Fruit fly (Drosophila melanogaster) whole organism, embryonic: ENCODE measurements around the gene CG31551.
A peak's percentile ranks its signal among the peaks of the same experiment; 100 is the strongest.

Experiments used
- Atf3 ChIP-seq: fragments of 200-800 bp; sonication (Bioruptor generic); optimal IDR thresholded peaks from 3 replicates; lab custom pipeline; 2016; ENCODE audit warnings: missing biosample characterization, missing genetic modification characterization
- Awh ChIP-seq: fragments of 200-800 bp; sonication (Bioruptor generic); IDR thresholded peaks from 2 replicates; pipeline ENCODE4, ENCODE4 v1.3.6; 2022; ENCODE audit warnings: missing biosample characterization, missing genetic modification characterization
- BEAF-32 ChIP-seq: fragments of 200-800 bp; sonication (Bioruptor generic); optimal IDR thresholded peaks from 3 replicates; lab custom pipeline; 2017; ENCODE audit warnings: missing biosample characterization, missing genetic modification characterization, mild to moderate bottlenecking, moderate library complexity, missing genetic modification reagents
- CG10274 ChIP-seq: fragments of 200-800 bp; sonication (Bioruptor generic); optimal IDR thresholded peaks from 3 replicates; lab custom pipeline; 2017; ENCODE audit warnings: missing biosample characterization, mild to moderate bottlenecking, missing genetic modification characterization
- CG14014 ChIP-seq: fragments of 200-800 bp; sonication (Bioruptor generic); IDR thresholded peaks from 2 replicates; pipeline ENCODE4 v1.3.6; 2022; ENCODE audit warnings: missing biosample characterization, missing genetic modification characterization
- CG14667 ChIP-seq: fragments of 200-800 bp; sonication (Bioruptor generic); IDR thresholded peaks from 2 replicates; pipeline ENCODE4 v1.3.6; 2022; ENCODE audit warnings: missing biosample characterization, missing genetic modification characterization
- CG17361 ChIP-seq: fragments of 200-800 bp; sonication (Bioruptor generic); IDR thresholded peaks from 3 replicates; pipeline ENCODE4 v1.3.6; 2022; ENCODE audit warnings: missing biosample characterization, missing genetic modification characterization
- CG17912 ChIP-seq: fragments of 200-800 bp; sonication (Bioruptor generic); optimal IDR thresholded peaks from 2 replicates; lab custom pipeline; 2018; ENCODE audit warnings: missing biosample characterization, mild to moderate bottlenecking, missing genetic modification characterization
- CG18011 ChIP-seq: fragments of 200-800 bp; sonication (Bioruptor generic); optimal IDR thresholded peaks from 2 replicates; lab custom pipeline; 2017; ENCODE audit warnings: missing biosample characterization, missing genetic modification characterization, mild to moderate bottlenecking, moderate library complexity, missing genotype
- CG1832 ChIP-seq: fragments of 200-800 bp; sonication (Bioruptor generic); optimal IDR thresholded peaks from 2 replicates; lab custom pipeline; 2017; ENCODE audit warnings: missing biosample characterization, mild to moderate bottlenecking, missing genetic modification characterization, inconsistent platforms
- CG31441 ChIP-seq: fragments of 200-800 bp; sonication (Bioruptor generic); IDR thresholded peaks from 2 replicates; pipeline ENCODE4 v1.3.6; 2022; ENCODE audit warnings: missing biosample characterization, missing genetic modification characterization
- CG32532 ChIP-seq: fragments of 200-800 bp; sonication (Bioruptor generic); IDR thresholded peaks from 2 replicates; pipeline ENCODE4 v1.3.6; 2022; ENCODE audit warnings: missing biosample characterization, missing genetic modification characterization
- CG4707 ChIP-seq: fragments of 200-800 bp; sonication (Bioruptor generic); optimal IDR thresholded peaks from 2 replicates; lab custom pipeline; 2018; ENCODE audit warnings: missing biosample characterization, mild to moderate bottlenecking, missing genetic modification characterization, moderate library complexity
- CG5180 ChIP-seq: fragments of 200-800 bp; sonication (Bioruptor generic); optimal IDR thresholded peaks from 3 replicates; lab custom pipeline; 2017; ENCODE audit warnings: missing biosample characterization, missing genetic modification characterization, mild to moderate bottlenecking, moderate library complexity, missing genetic modification reagents
- CG7839 ChIP-seq: fragments of 200-800 bp; sonication (Bioruptor generic); optimal IDR thresholded peaks from 3 replicates; lab custom pipeline; 2018; ENCODE audit warnings: missing biosample characterization, mild to moderate bottlenecking, missing genetic modification characterization, moderate library complexity
- CG7928 ChIP-seq: fragments of 200-800 bp; sonication (Bioruptor generic); optimal IDR thresholded peaks from 2 replicates; lab custom pipeline; 2017; ENCODE audit warnings: missing biosample characterization, mild to moderate bottlenecking, missing genetic modification characterization
- CG7963 ChIP-seq: fragments of 200-800 bp; sonication (Bioruptor generic); IDR thresholded peaks from 3 replicates; pipeline ENCODE4 v1.3.6; 2022; ENCODE audit warnings: missing biosample characterization, missing genetic modification characterization; ENCODE audit not compliant: partially characterized antibody
- CG9727 ChIP-seq: fragments of 200-800 bp; sonication (Bioruptor generic); optimal IDR thresholded peaks from 3 replicates; lab custom pipeline; 2017; ENCODE audit warnings: missing biosample characterization, mild to moderate bottlenecking, missing genetic modification characterization
- Dbx ChIP-seq: fragments of 200-800 bp; sonication (Bioruptor generic); IDR thresholded peaks from 3 replicates; pipeline ENCODE4 v1.3.6; 2022; ENCODE audit warnings: missing biosample characterization, missing genetic modification characterization
- E2f1 ChIP-seq: fragments of 200-800 bp; sonication (Bioruptor generic); IDR thresholded peaks from 2 replicates; pipeline ENCODE4 v1.3.6; 2022; ENCODE audit warnings: missing biosample characterization, missing genetic modification characterization
- ERR ChIP-seq: fragments of 200-800 bp; sonication (Bioruptor generic); optimal IDR thresholded peaks from 2 replicates; lab custom pipeline; 2016; ENCODE audit warnings: missing biosample characterization, missing genetic modification characterization
- Fer1 ChIP-seq: fragments of 200-800 bp; sonication (Bioruptor generic); optimal IDR thresholded peaks from 2 replicates; lab custom pipeline; 2017; ENCODE audit warnings: missing biosample characterization, mild to moderate bottlenecking, missing genetic modification characterization
- Myb ChIP-seq: fragments of 200-800 bp; sonication (Bioruptor generic); optimal IDR thresholded peaks from 2 replicates; lab custom pipeline; 2016; ENCODE audit warnings: missing biosample characterization, missing genetic modification characterization
- Oaz ChIP-seq: fragments of 200-800 bp; sonication (Bioruptor generic); IDR thresholded peaks from 2 replicates; pipeline ENCODE4 v1.3.6; 2022; ENCODE audit warnings: missing biosample characterization, missing genetic modification characterization
- Optix ChIP-seq: fragments of 200-800 bp; sonication (Bioruptor generic); IDR thresholded peaks from 3 replicates; pipeline ENCODE4 v1.3.6; 2022; ENCODE audit warnings: missing biosample characterization, missing genetic modification characterization
- Pdp1 ChIP-seq, 2 experiments: fragments of 200-800 bp; sonication (Bioruptor generic); optimal IDR thresholded peaks; 3 replicates each; lab custom pipeline; 2016; ENCODE audit warnings: missing biosample characterization in 2 of 2, missing genetic modification characterization in 2 of 2, mild to moderate bottlenecking in 1 of 2, moderate library complexity in 1 of 2
- Rx ChIP-seq: fragments of 200-800 bp; sonication (Bioruptor generic); IDR thresholded peaks from 2 replicates; pipeline ENCODE4 v1.3.6; 2022; ENCODE audit warnings: missing biosample characterization, missing genetic modification characterization
- Sin3A ChIP-seq: fragments of >200 bp; optimal IDR thresholded peaks from 2 replicates; lab custom pipeline; 2018
- Taf1 ChIP-seq: fragments of 200-800 bp; sonication (Bioruptor generic); IDR thresholded peaks from 2 replicates; pipeline ENCODE4 v1.3.6; 2022; ENCODE audit warnings: missing biosample characterization, missing genetic modification characterization
- ap ChIP-seq: fragments of 200-800 bp; sonication (Bioruptor generic); IDR thresholded peaks from 2 replicates; pipeline ENCODE4 v1.3.6; 2022; ENCODE audit warnings: missing biosample characterization, missing genetic modification characterization
- caup ChIP-seq: fragments of 200-800 bp; sonication (Bioruptor generic); optimal IDR thresholded peaks from 3 replicates; lab custom pipeline; 2017; ENCODE audit warnings: missing biosample characterization, mild to moderate bottlenecking, missing genetic modification characterization, moderate library complexity; ENCODE audit not compliant: severe bottlenecking
- corto ChIP-seq: fragments of 200-800 bp; sonication (Bioruptor generic); optimal IDR thresholded peaks from 2 replicates; lab custom pipeline; 2016; ENCODE audit warnings: missing biosample characterization, mild to moderate bottlenecking, missing genetic modification characterization, moderate library complexity
- crc ChIP-seq: fragments of 200-800 bp; sonication (Bioruptor generic); optimal IDR thresholded peaks from 2 replicates; lab custom pipeline; 2016; ENCODE audit warnings: missing biosample characterization, missing genetic modification characterization
- dan ChIP-seq: fragments of 200-800 bp; sonication (Bioruptor generic); IDR thresholded peaks from 2 replicates; pipeline ENCODE4 v1.3.6; 2022; ENCODE audit warnings: missing biosample characterization, missing genetic modification characterization
- en ChIP-seq: fragments of 200-800 bp; sonication (Bioruptor generic); optimal IDR thresholded peaks from 2 replicates; lab custom pipeline; 2016; ENCODE audit warnings: missing biosample characterization, missing genetic modification characterization
- ftz-f1 ChIP-seq: fragments of 200-800 bp; sonication (Bioruptor generic); optimal IDR thresholded peaks from 2 replicates; lab custom pipeline; 2016; ENCODE audit warnings: missing biosample characterization, missing genetic modification characterization
- hb ChIP-seq: fragments of 200-800 bp; sonication (Bioruptor generic); IDR thresholded peaks from 3 replicates; pipeline ENCODE4 v1.3.6; 2022; ENCODE audit warnings: missing biosample characterization, missing genetic modification characterization; ENCODE audit not compliant: partially characterized antibody
- her ChIP-seq: fragments of 200-800 bp; sonication (Bioruptor generic); optimal IDR thresholded peaks from 2 replicates; lab custom pipeline; 2016; ENCODE audit warnings: missing biosample characterization, missing genetic modification characterization
- lola ChIP-seq, 3 experiments: fragments of >200 bp in 2 of 3; fragments of 200-800 bp in 1 of 3; sonication (Bioruptor generic) in 1 of 3; optimal IDR thresholded peaks; 2 replicates each; lab custom pipeline; 2017 to 2019; ENCODE audit warnings: missing biosample characterization in 3 of 3, missing genetic modification characterization in 3 of 3, mild to moderate bottlenecking in 1 of 3, moderate library complexity in 1 of 3
- peb ChIP-seq: fragments of 200-800 bp; sonication (Bioruptor generic); IDR thresholded peaks from 2 replicates; pipeline ENCODE4 v1.3.6; 2022; ENCODE audit warnings: missing biosample characterization, missing genetic modification characterization
- pho ChIP-seq: fragments of 200-800 bp; sonication (Bioruptor generic); optimal IDR thresholded peaks from 2 replicates; lab custom pipeline; 2016; ENCODE audit warnings: missing biosample characterization, missing genetic modification characterization
- rib ChIP-seq: fragments of 200-800 bp; sonication (Bioruptor generic); IDR thresholded peaks from 2 replicates; pipeline ENCODE4 v1.3.6; 2022; ENCODE audit warnings: missing biosample characterization, missing genetic modification characterization
- run ChIP-seq: fragments of 200-800 bp; sonication (Bioruptor generic); optimal IDR thresholded peaks from 3 replicates; lab custom pipeline; 2018; ENCODE audit warnings: missing biosample characterization, mild to moderate bottlenecking, missing genetic modification characterization
- shn ChIP-seq: fragments of 200-800 bp; sonication (Bioruptor generic); optimal IDR thresholded peaks from 3 replicates; lab custom pipeline; 2016; ENCODE audit warnings: missing biosample characterization, missing genetic modification characterization
- sr ChIP-seq: fragments of 200-800 bp; sonication (Bioruptor generic); IDR thresholded peaks from 3 replicates; pipeline ENCODE4 v1.3.6; 2022; ENCODE audit warnings: missing biosample characterization, missing genetic modification characterization
- vvl ChIP-seq: fragments of 200-800 bp; sonication (Bioruptor generic); IDR thresholded peaks from 2 replicates; pipeline ENCODE4 v1.3.6; 2022; ENCODE audit warnings: missing biosample characterization, missing genetic modification characterization
- zf30C ChIP-seq: fragments of 200-800 bp; sonication (Bioruptor generic); optimal IDR thresholded peaks from 3 replicates; lab custom pipeline; 2018; ENCODE audit warnings: missing biosample characterization, mild to moderate bottlenecking, missing genetic modification characterization

Gene CG31551

dm6 chr3R:5647705-5648568 is 20.3 kb downstream of the CG31551 start (continued):
- no peak for TF ChIP-seq dan
- TF ChIP-seq CG7928 (GFP tag; lab: Kevin White, UChicago), result no peak
- TF ChIP-seq ftz-f1, result no peak
- no peak for TF ChIP-seq Myb
- TF ChIP-seq zf30C (GFP tag; lab: Kevin White, UChicago), result no peak
- no peak for TF ChIP-seq peb (GFP tag; lab: Robert Waterston, UW)
- no peak for TF ChIP-seq pho (GFP tag; lab: Kevin White, UChicago)
- TF ChIP-seq hb (GFP tag; lab: Robert Waterston, UW), result no peak
- no peak for TF ChIP-seq CG7839 (tag; lab: Kevin White, UChicago)
- TF ChIP-seq CG5180 (GFP tag; lab: Kevin White, UChicago), result peak; percentile 82
- peak; percentile 52; the same call in 1 of the 2 replicates for TF ChIP-seq vvl (GFP tag; lab: Robert Waterston, UW)
- TF ChIP-seq Fer1 (GFP tag; lab: Kevin White, UChicago), result no peak
- peak in 1 of 2 experiments; percentile 45 for TF ChIP-seq Pdp1 (GFP tag; optimal IDR thresholded peaks at IDR 0.05; lab: Kevin White, UChicago)
- peak; percentile 85 for TF ChIP-seq sr (GFP tag; lab: Robert Waterston, UW)
- peak; percentile 49 for TF ChIP-seq CG1832
- TF ChIP-seq Dbx, result no peak
- no peak for TF ChIP-seq CG14014
- no peak for TF ChIP-seq Oaz
- TF ChIP-seq shn (GFP tag; lab: Kevin White, UChicago), result no peak
- TF ChIP-seq CG17912, result no peak
- TF ChIP-seq Taf1 (GFP tag; lab: Robert Waterston, UW), result no peak

DNA sequence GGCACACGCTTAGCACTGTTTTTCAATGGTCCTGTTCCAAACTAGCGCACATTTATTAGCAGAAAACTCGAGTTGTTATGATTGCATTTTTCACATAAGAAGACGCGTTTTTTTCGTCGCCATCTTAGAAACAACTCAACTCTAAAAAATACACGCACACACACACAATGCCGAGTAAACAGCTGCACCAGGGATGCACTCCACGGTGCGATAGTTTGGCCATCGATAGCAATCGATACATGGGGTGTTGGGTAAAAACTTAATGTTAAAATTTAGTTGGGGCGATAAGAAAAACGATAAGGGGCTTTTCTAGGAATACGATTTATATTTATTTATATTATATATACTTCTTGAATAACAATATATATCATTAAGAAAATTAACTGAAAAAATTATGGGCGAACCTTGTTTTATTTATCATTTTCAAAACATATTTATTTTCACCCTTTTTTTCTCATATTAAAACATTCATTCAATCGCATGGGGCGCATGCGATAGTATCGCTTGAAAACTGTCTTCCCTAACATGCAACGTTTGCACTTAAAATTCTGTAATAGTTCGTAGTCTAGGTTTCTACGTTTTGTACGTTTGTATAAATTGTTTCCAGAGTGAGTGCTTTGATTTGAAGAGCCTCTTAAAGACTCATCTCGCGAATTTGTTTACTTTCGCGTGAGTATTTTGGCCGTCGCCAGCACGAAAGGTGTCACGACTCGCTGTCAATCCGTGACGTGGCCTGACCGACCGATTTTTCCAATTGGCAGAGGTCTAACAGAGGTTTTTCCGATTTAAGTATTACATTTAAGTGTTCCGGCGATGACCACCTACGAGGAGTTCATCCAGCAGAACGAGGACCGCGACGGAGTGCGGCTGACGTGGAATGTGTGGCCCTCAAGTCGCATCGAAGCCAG is 21.2 kb downstream of the CG31551 start, which contains the start of the genes MTA1-like and Sec23:
MTA1-like (minus strand) TSS at position 170 of the 908 bp plus-strand sequence.
Sec23 (plus strand) TSS at position 497 of the 908 bp plus-strand sequence.
- TF ChIP-seq Awh (GFP tag; lab: Robert Waterston, UW) (no peak), BEAF-32 (GFP tag; lab: Kevin White, UChicago) (peak; percentile 95), Optix (GFP tag; lab: Robert Waterston, UW) (no peak), CG32532 (GFP tag; lab: Robert Waterston, UW) (peak; percentile 43; the same call in 1 of the 2 replicates), ap (GFP tag; lab: Robert Waterston, UW) (no peak), hb (GFP tag; lab: Robert Waterston, UW) (peak; percentile 96), CG10274 (GFP tag; lab: Kevin White, UChicago) (no peak), crc (no peak), corto (peak; percentile 60), E2f1 (GFP tag; lab: Robert Waterston, UW) (no peak), CG14667 (GFP tag; lab: Robert Waterston, UW) (no peak), Rx (GFP tag; lab: Robert Waterston, UW) (no peak), her (no peak), caup (GFP tag; lab: Kevin White, UChicago) (peak; percentile 23), en (GFP tag; lab: Kevin White, UChicago) (no peak), CG9727 (peak; percentile 74), Atf3 (GFP tag; lab: Kevin White, UChicago) (no peak), CG31441 (peak; percentile 74), Sin3A (peak; percentile 56), lola (GFP tag; optimal IDR thresholded peaks at IDR 0.05; lab: Kevin White, UChicago) (peak in 1 of 3 experiments; percentile 61), CG17361 (GFP tag; lab: Robert Waterston, UW) (peak; percentile 86), CG7963 (peak; percentile 74; the same call in 2 of the 3 replicates), run (tag; lab: Kevin White, UChicago) (no peak), rib (GFP tag; lab: Robert Waterston, UW) (no peak; the same call in 1 of the 2 replicates), CG17912 (peak; percentile 8), CG18011 (peak; percentile 27), ERR (GFP tag; lab: Kevin White, UChicago) (no peak), CG4707 (GFP tag; lab: Kevin White, UChicago) (no peak)
